Worm (Caenorhabditis elegans) whole organism, L1 larva: Measurements from ENCODE around the gene col-37.
A peak's percentile ranks its signal among the peaks of the same experiment; 100 is the strongest.

Source experiments
- C04F5.9 ChIP-seq: sonication (generic microtip); optimal IDR thresholded peaks from 2 replicates; lab custom pipeline; 2016; ENCODE audit warnings: missing genetic modification characterization, missing compliant biosample characterization
- C16A3.4 ChIP-seq: fragments of 150-350 bp; optimal IDR thresholded peaks from 2 replicates; lab custom pipeline; 2014; ENCODE audit warnings: missing biosample characterization, missing genetic modification characterization
- C34B4.2 ChIP-seq: sonication (generic microtip); optimal IDR thresholded peaks from 2 replicates; lab custom pipeline; 2017; ENCODE audit warnings: mild to moderate bottlenecking, missing genetic modification characterization, missing compliant biosample characterization
- aha-1 ChIP-seq: fragments of 150-350 bp; optimal IDR thresholded peaks from 2 replicates; lab custom pipeline; 2014; ENCODE audit warnings: missing biosample characterization, missing genetic modification characterization
- alr-1 ChIP-seq: fragments of 200-800 bp; sonication (Bioruptor generic); optimal IDR thresholded peaks from 2 replicates; lab custom pipeline; 2018; ENCODE audit warnings: borderline replicate concordance, mild to moderate bottlenecking, missing genetic modification characterization, missing compliant biosample characterization
- aly-2 ChIP-seq: fragments of 150-350 bp; optimal IDR thresholded peaks from 2 replicates; lab custom pipeline; 2014; ENCODE audit warnings: missing biosample characterization, missing genetic modification characterization
- ama-1 ChIP-seq: fragments of 150-350 bp; optimal IDR thresholded peaks from 2 replicates; lab custom pipeline; 2014
- ceh-63 ChIP-seq: fragments of 200-800 bp; sonication (Bioruptor generic); optimal IDR thresholded peaks from 2 replicates; lab custom pipeline; 2018; ENCODE audit warnings: mild to moderate bottlenecking, missing genetic modification characterization, missing compliant biosample characterization
- ceh-88 ChIP-seq: fragments of 200-800 bp; sonication (Bioruptor generic); IDR thresholded peaks from 2 replicates; pipeline ENCODE4 v1.3.6; 2022; ENCODE audit warnings: missing genetic modification characterization, missing compliant biosample characterization
- ces-1 ChIP-seq: fragments of 150-350 bp; optimal IDR thresholded peaks from 2 replicates; lab custom pipeline; 2014; ENCODE audit warnings: missing biosample characterization, missing genetic modification reagents, missing genetic modification characterization
- egl-13 ChIP-seq: sonication (generic microtip); optimal IDR thresholded peaks from 2 replicates; lab custom pipeline; 2016; ENCODE audit warnings: missing genotype, missing genetic modification reagents, missing genetic modification characterization, missing compliant biosample characterization
- elt-3 ChIP-seq, 6 experiments: fragments of 150-350 bp in 1 of 6; sonication (generic microtip); optimal IDR thresholded peaks; 2 replicates each; lab custom pipeline; 2017 to 2018; ENCODE audit warnings: missing biosample characterization in 6 of 6, missing genetic modification characterization in 6 of 6, inconsistent platforms in 1 of 6
- ets-5 ChIP-seq: fragments of 200-800 bp; sonication (Bioruptor generic); IDR thresholded peaks from 2 replicates; pipeline ENCODE4 v1.3.6; 2022; ENCODE audit warnings: missing genetic modification characterization, missing compliant biosample characterization
- fkh-10 ChIP-seq: sonication (generic microtip); optimal IDR thresholded peaks from 2 replicates; lab custom pipeline; 2017; ENCODE audit warnings: missing biosample characterization, missing genetic modification reagents, missing genetic modification characterization
- fkh-4 ChIP-seq: sonication (generic microtip); optimal IDR thresholded peaks from 2 replicates; lab custom pipeline; 2016; ENCODE audit warnings: missing compliant biosample characterization, missing genetic modification characterization, borderline replicate concordance
- fkh-8 ChIP-seq: sonication (generic microtip); optimal IDR thresholded peaks from 2 replicates; lab custom pipeline; 2016; ENCODE audit warnings: mild to moderate bottlenecking, missing genetic modification characterization, missing compliant biosample characterization
- fos-1 ChIP-seq: fragments of 150-350 bp; optimal IDR thresholded peaks from 2 replicates; lab custom pipeline; 2014; ENCODE audit warnings: missing biosample characterization, missing genetic modification characterization
- irx-1 ChIP-seq: sonication (generic microtip); optimal IDR thresholded peaks from 2 replicates; lab custom pipeline; 2016; ENCODE audit warnings: missing genetic modification characterization, missing compliant biosample characterization
- isw-1 ChIP-seq: fragments of 200-800 bp; sonication (Bioruptor generic); IDR thresholded peaks from 2 replicates; pipeline ENCODE4 v1.3.6; 2022; ENCODE audit warnings: missing genetic modification characterization, missing compliant biosample characterization
- lin-14 ChIP-seq: fragments of 200-800 bp; sonication (Bioruptor generic); optimal IDR thresholded peaks from 2 replicates; lab custom pipeline; 2018; ENCODE audit warnings: mild to moderate bottlenecking, missing genetic modification characterization, moderate library complexity, missing compliant biosample characterization
- lin-15B ChIP-seq: fragments of 150-350 bp; sonication (generic microtip); optimal IDR thresholded peaks from 3 replicates; lab custom pipeline; 2014; ENCODE audit warnings: missing biosample characterization, missing genetic modification characterization
- lin-39 ChIP-seq: fragments of 150-350 bp; optimal IDR thresholded peaks from 2 replicates; lab custom pipeline; 2014; ENCODE audit warnings: missing biosample characterization, missing genetic modification reagents, missing genetic modification characterization
- lir-3 ChIP-seq: sonication (generic microtip); optimal IDR thresholded peaks from 2 replicates; lab custom pipeline; 2016; ENCODE audit warnings: mild to moderate bottlenecking, missing genetic modification characterization, moderate library complexity, missing compliant biosample characterization; ENCODE audit not compliant: poor library complexity
- lsy-2 ChIP-seq, 2 experiments: fragments of 150-350 bp; optimal IDR thresholded peaks; 2 replicates each; lab custom pipeline; 2014; ENCODE audit warnings: missing biosample characterization in 2 of 2, missing genetic modification characterization in 2 of 2
- mdl-1 ChIP-seq, 2 experiments: fragments of 150-350 bp; optimal IDR thresholded peaks; 2 replicates each; lab custom pipeline; 2014 to 2017; ENCODE audit warnings: missing biosample characterization in 2 of 2, missing genetic modification characterization in 2 of 2, inconsistent platforms in 1 of 2
- nhr-11 ChIP-seq: fragments of 150-350 bp; optimal IDR thresholded peaks from 2 replicates; lab custom pipeline; 2014; ENCODE audit warnings: missing biosample characterization, missing genetic modification characterization
- nhr-12 ChIP-seq: sonication (generic microtip); optimal IDR thresholded peaks from 2 replicates; lab custom pipeline; 2017; ENCODE audit warnings: missing biosample characterization, missing genetic modification characterization
- nhr-19 ChIP-seq: fragments of 200-800 bp; sonication (Bioruptor generic); conservative IDR thresholded peaks from 2 replicates; pipeline ENCODE4 v1.3.6; 2022; ENCODE audit warnings: missing genetic modification characterization, missing compliant biosample characterization
- nhr-28 ChIP-seq: fragments of 150-350 bp; optimal IDR thresholded peaks from 2 replicates; lab custom pipeline; 2014; ENCODE audit warnings: missing biosample characterization, missing genetic modification characterization
- nhr-71 ChIP-seq: sonication (generic microtip); optimal IDR thresholded peaks from 2 replicates; lab custom pipeline; 2016; ENCODE audit warnings: mild to moderate bottlenecking, missing genetic modification characterization, moderate library complexity, missing compliant biosample characterization
- nhr-77 ChIP-seq: fragments of 150-350 bp; optimal IDR thresholded peaks from 2 replicates; lab custom pipeline; 2014; ENCODE audit warnings: missing biosample characterization, missing genetic modification characterization
- nhr-85 ChIP-seq: sonication (generic microtip); peaks from one replicate; lab custom pipeline; 2016; ENCODE audit warnings: missing genetic modification characterization, inconsistent platforms, missing compliant biosample characterization
- nhr-90 ChIP-seq: sonication (generic microtip); optimal IDR thresholded peaks from 2 replicates; lab custom pipeline; 2016; ENCODE audit warnings: mild to moderate bottlenecking, missing genetic modification characterization, missing compliant biosample characterization; ENCODE audit not compliant: poor library complexity
- pax-3 ChIP-seq: fragments of 200-800 bp; sonication (Bioruptor generic); optimal IDR thresholded peaks from 2 replicates; lab custom pipeline; 2018; ENCODE audit warnings: mild to moderate bottlenecking, missing genetic modification characterization, moderate library complexity, missing compliant biosample characterization
- skn-1 ChIP-seq: fragments of 150-350 bp; optimal IDR thresholded peaks from 2 replicates; lab custom pipeline; 2014; ENCODE audit warnings: missing biosample characterization, missing genetic modification characterization
- sptf-1 ChIP-seq: fragments of 150-350 bp; optimal IDR thresholded peaks from 2 replicates; lab custom pipeline; 2014; ENCODE audit warnings: missing biosample characterization, missing genetic modification characterization
- sup-37 ChIP-seq: fragments of 200-800 bp; sonication (Bioruptor generic); optimal IDR thresholded peaks from 2 replicates; lab custom pipeline; 2018; ENCODE audit warnings: mild to moderate bottlenecking, missing genetic modification characterization, missing compliant biosample characterization
- unc-98 ChIP-seq: fragments of 200-800 bp; sonication (Bioruptor generic); IDR thresholded peaks from 2 replicates; pipeline ENCODE4 v1.3.6; 2022; ENCODE audit warnings: missing genetic modification characterization, missing compliant biosample characterization
- vab-15 ChIP-seq: sonication (generic microtip); optimal IDR thresholded peaks from 2 replicates; lab custom pipeline; 2017; ENCODE audit warnings: missing genotype, mild to moderate bottlenecking, missing genetic modification characterization, missing compliant biosample characterization
- xbp-1 ChIP-seq: sonication (generic microtip); optimal IDR thresholded peaks from 2 replicates; lab custom pipeline; 2016; ENCODE audit warnings: missing genetic modification characterization, missing compliant biosample characterization
- zag-1 ChIP-seq: fragments of 150-350 bp; optimal IDR thresholded peaks from 2 replicates; lab custom pipeline; 2014; ENCODE audit warnings: missing biosample characterization, missing genetic modification characterization
- ztf-11 ChIP-seq, 2 experiments: sonication (generic microtip); optimal IDR thresholded peaks; 2 replicates each; lab custom pipeline; 2016 to 2017; ENCODE audit warnings: missing genetic modification characterization in 2 of 2, missing biosample characterization in 1 of 2, missing compliant biosample characterization in 1 of 2
- ztf-4 ChIP-seq: fragments of 150-350 bp; optimal IDR thresholded peaks from 2 replicates; lab custom pipeline; 2014; ENCODE audit warnings: missing biosample characterization, missing genetic modification characterization

The col-37 gene

ce11 chrV:12184308-12184999 lies 16.9 kb upstream of the col-37 start, which contains the start of gene srd-4 (continued):
- TF ChIP-seq vab-15 (tag; lab: Kevin White, UChicago) (no peak), irx-1 (peak; percentile 6), ztf-4 (tag; lab: Kevin White, UChicago) (no peak), sup-37 (no peak), ztf-11 (tag; optimal IDR thresholded peaks at IDR 0.05; lab: Kevin White, UChicago) (no peak), pax-3 (tag; lab: Kevin White, UChicago) (no peak), unc-98 (GFP tag; lab: Robert Waterston, UW) (no peak), mdl-1 (tag; optimal IDR thresholded peaks at IDR 0.05; lab: Kevin White, UChicago) (no peak), fos-1 (tag; lab: Kevin White, UChicago) (no peak), lir-3 (tag; lab: Kevin White, UChicago) (no peak), nhr-11 (tag; lab: Kevin White, UChicago) (no peak), lin-15B (tag; lab: Kevin White, UChicago) (no peak), C04F5.9 (tag; lab: Kevin White, UChicago) (no peak), nhr-77 (tag; lab: Kevin White, UChicago) (no peak)

ce11 chrV:12183854-12184253 lies 16.3 kb upstream of the col-37 start, which contains the start of gene usip-1:
TSS of gene usip-1 (minus strand) at chrV:12184194.
- TF ChIP-seq isw-1 (GFP tag; lab: Robert Waterston, UW) (no peak), nhr-85 (peak; percentile 5)
- TF ChIP-seq, all 84 proteins: peak for 1

DNA sequence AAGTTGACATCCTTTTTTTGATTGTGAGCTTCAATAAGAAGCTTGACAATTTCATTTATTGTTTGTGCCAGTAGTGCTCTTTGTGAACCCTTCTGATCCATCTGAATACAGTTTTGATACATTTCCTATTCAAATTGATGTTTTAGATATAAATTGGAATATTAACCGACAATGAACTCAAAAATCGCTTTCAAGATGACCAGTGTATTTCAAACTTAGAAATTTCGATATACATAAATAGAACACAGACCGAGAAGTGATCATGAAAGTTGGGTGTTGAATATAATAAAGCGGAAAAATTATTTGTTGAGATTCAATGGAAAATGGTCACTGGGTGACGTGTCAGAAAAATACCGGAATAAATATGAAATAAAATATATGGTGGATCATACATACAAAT lies 13.8 kb upstream of the col-37 start, which contains the start of gene elpc-3:
Gene elpc-3, minus strand, starts transcription at position 101 of the 400 bp plus-strand sequence.
- TF ChIP-seq nhr-19 (GFP tag; lab: Robert Waterston, UW) (no peak), skn-1 (tag; lab: Kevin White, UChicago) (no peak), aly-2 (tag; lab: Kevin White, UChicago) (no peak), ztf-11 (tag; optimal IDR thresholded peaks at IDR 0.05; lab: Kevin White, UChicago) (no peak), nhr-12 (tag; lab: Kevin White, UChicago) (no peak), aha-1 (tag; lab: Kevin White, UChicago) (no peak), nhr-85 (no peak), sptf-1 (tag; lab: Kevin White, UChicago) (no peak), ama-1 (lab: Kevin White, UChicago) (no peak), elt-3 (tag; optimal IDR thresholded peaks at IDR 0.05; lab: Kevin White, UChicago) (no peak), lsy-2 (tag; optimal IDR thresholded peaks at IDR 0.05; lab: Kevin White, UChicago) (no peak), ceh-63 (GFP tag; lab: Kevin White, UChicago) (no peak), fkh-8 (tag; lab: Kevin White, UChicago) (no peak), C16A3.4 (tag; lab: Kevin White, UChicago) (no peak), alr-1 (tag; lab: Kevin White, UChicago) (no peak), fkh-10 (GFP tag; lab: Kevin White, UChicago) (no peak), fkh-4 (tag; lab: Kevin White, UChicago) (no peak), lin-14 (GFP tag; lab: Kevin White, UChicago) (no peak), ces-1 (GFP tag; lab: Kevin White, UChicago) (no peak), nhr-90 (tag; lab: Kevin White, UChicago) (no peak)
- TF ChIP-seq, all 84 proteins: peak for 0

ce11 chrV:12179338-12179737 lies 11.8 kb upstream of the col-37 start, which contains the start of gene clec-224:
TSS of gene clec-224 (minus strand) at chrV:12179438.
- no peak for TF ChIP-seq ets-5 (GFP tag; lab: Robert Waterston, UW)
- TF ChIP-seq isw-1 (GFP tag; lab: Robert Waterston, UW): no peak
- no peak for TF ChIP-seq ceh-88 (GFP tag; lab: Robert Waterston, UW)
- no peak for TF ChIP-seq C34B4.2 (tag; lab: Kevin White, UChicago)
- TF ChIP-seq elt-3 (tag; optimal IDR thresholded peaks at IDR 0.05; lab: Kevin White, UChicago): no peak
- TF ChIP-seq nhr-71: no peak
- no peak for TF ChIP-seq nhr-28 (tag; lab: Kevin White, UChicago)
- no peak for TF ChIP-seq zag-1 (tag; lab: Kevin White, UChicago)
- TF ChIP-seq unc-98 (GFP tag; lab: Robert Waterston, UW): no peak
- no peak for TF ChIP-seq lin-39
- no peak for TF ChIP-seq pax-3 (tag; lab: Kevin White, UChicago)
- no peak for TF ChIP-seq xbp-1 (tag; lab: Kevin White, UChicago)
- TF ChIP-seq egl-13 (tag; lab: Kevin White, UChicago): no peak
